Worm (Caenorhabditis elegans): ENCODE results near the gene ctsa-3.2.

Gene ctsa-3.2

ce11 chrII:9904459-9904858, 29.5 kb downstream of the ctsa-3.2 start (continued):
- no peak for TF ChIP-seq Y53F4B.3 (GFP tag; IDR thresholded peaks at IDR 0.05)
- TF ChIP-seq F39B2.1 (GFP tag; IDR thresholded peaks at IDR 0.05): no peak
- no peak for TF ChIP-seq egl-44 (GFP tag; IDR thresholded peaks at IDR 0.05)
- no peak for TF ChIP-seq ztf-3 (GFP tag; optimal IDR thresholded peaks at IDR 0.05)
- no peak for TF ChIP-seq ceh-40 (GFP tag; IDR thresholded peaks at IDR 0.05)

- TF ChIP-seq ceh-58 (GFP tag; IDR thresholded peaks at IDR 0.05) (no peak), mel-28 (tag; optimal IDR thresholded peaks at IDR 0.05; ENCODE audit: borderline replicate concordance) (no peak)
Observed at ce11 chrII:9914999-9915398, 40.0 kb downstream of the ctsa-3.2 start, which contains the start of gene F26C11.3. TSS of gene F26C11.3 (minus strand) at chrII:9915099.

- TF ChIP-seq lin-26 (GFP tag; IDR thresholded peaks at IDR 0.05) (no peak), B0336.3 (GFP tag; IDR thresholded peaks at IDR 0.05) (no peak), snpc-4 (GFP tag; optimal IDR thresholded peaks at IDR 0.05) (no peak), snpc-4 (tag; optimal IDR thresholded peaks at IDR 0.05) (no peak), madf-8 (GFP tag; conservative IDR thresholded peaks at IDR 0.05) (no peak), bed-2 (GFP tag; IDR thresholded peaks at IDR 0.05) (no peak), lir-1 (GFP tag; conservative IDR thresholded peaks at IDR 0.05) (no peak), lin-40 (tag; optimal IDR thresholded peaks at IDR 0.05) (no peak), F22D6.2 (tag; optimal IDR thresholded peaks at IDR 0.05) (no peak), let-607 (tag; optimal IDR thresholded peaks at IDR 0.05) (no peak)
Observed at ce11 chrII:9916177-9916576, 41.2 kb downstream of the ctsa-3.2 start, which contains the start of gene F26C11.4. TSS of gene F26C11.4 (minus strand) at chrII:9916277.

ce11 chrII:9917904-9918303, 42.9 kb downstream of the ctsa-3.2 start, which contains the start of gene C05C10.8:
TSS of gene C05C10.8 (minus strand) at chrII:9918004.
- TF ChIP-seq pbrm-1 (GFP tag; IDR thresholded peaks at IDR 0.05): no peak
- TF ChIP-seq ceh-91 (GFP tag; IDR thresholded peaks at IDR 0.05): no peak
- no peak for TF ChIP-seq lsy-27 (tag; optimal IDR thresholded peaks at IDR 0.05; ENCODE audit: borderline replicate concordance, insufficient read depth)
- no peak for TF ChIP-seq somi-1 (GFP tag; optimal IDR thresholded peaks at IDR 0.05)
- no peak for TF ChIP-seq tlf-1 (GFP tag; optimal IDR thresholded peaks at IDR 0.05)
- no peak for TF ChIP-seq K11D2.4 (GFP tag; IDR thresholded peaks at IDR 0.05)
- TF ChIP-seq pha-4 (tag; optimal IDR thresholded peaks at IDR 0.05): no peak
- no peak for TF ChIP-seq hlh-12 (tag; optimal IDR thresholded peaks at IDR 0.05)
- TF ChIP-seq ceh-58 (GFP tag; IDR thresholded peaks at IDR 0.05): no peak
- TF ChIP-seq nfya-1 (tag; optimal IDR thresholded peaks at IDR 0.05; ENCODE audit: borderline replicate concordance, insufficient read depth): no peak
- TF ChIP-seq ztf-26 (tag; optimal IDR thresholded peaks at IDR 0.05): no peak
- TF ChIP-seq snpc-1.3 (tag; optimal IDR thresholded peaks at IDR 0.05; ENCODE audit: insufficient read depth): no peak
- TF ChIP-seq F23B12.7 (tag; optimal IDR thresholded peaks at IDR 0.05; ENCODE audit: insufficient read depth): no peak
- TF ChIP-seq fkh-3 (tag; optimal IDR thresholded peaks at IDR 0.05): no peak
- TF ChIP-seq D2030.7 (GFP tag; IDR thresholded peaks at IDR 0.05): no peak
- TF ChIP-seq snpc-1.1 (tag; optimal IDR thresholded peaks at IDR 0.05; ENCODE audit: insufficient read depth): no peak
- TF ChIP-seq dpff-1 (tag; optimal IDR thresholded peaks at IDR 0.05): no peak
- no peak for TF ChIP-seq ceh-79 (tag; optimal IDR thresholded peaks at IDR 0.05)
- TF ChIP-seq xnd-1 (tag; optimal IDR thresholded peaks at IDR 0.05): no peak
- TF ChIP-seq sea-2 (GFP tag; IDR thresholded peaks at IDR 0.05): no peak

All from whole organism, young adult.